Worm (Caenorhabditis elegans): Measurements from ENCODE around the gene T11G6.2.
A peak's percentile ranks its signal among the peaks of the same experiment; 100 is the strongest.

ce11 chrIV:10821672-10822304 lies 36.5 kb downstream of the T11G6.2 start:
- TF ChIP-seq elt-3 (tag; optimal IDR thresholded peaks at IDR 0.05) (no peak), nhr-237 (tag; optimal IDR thresholded peaks at IDR 0.05) (no peak), elt-1 (tag; optimal IDR thresholded peaks at IDR 0.05) (peak; percentile 71), pha-4 (tag; optimal IDR thresholded peaks at IDR 0.05) (peak; percentile 88), jun-1 (tag; optimal IDR thresholded peaks at IDR 0.05) (peak; percentile 94), nhr-28 (tag; optimal IDR thresholded peaks at IDR 0.05) (no peak), unc-62 (GFP tag; optimal IDR thresholded peaks at IDR 0.05) (peak; percentile 77), ZK546.5 (tag; optimal IDR thresholded peaks at IDR 0.05) (no peak), nhr-25 (tag; optimal IDR thresholded peaks at IDR 0.05) (peak; percentile 93), eor-1 (tag; optimal IDR thresholded peaks at IDR 0.05) (no peak), snpc-4 (tag; optimal IDR thresholded peaks at IDR 0.05) (peak; percentile 72), ztf-4 (tag; optimal IDR thresholded peaks at IDR 0.05) (no peak), zag-1 (tag; optimal IDR thresholded peaks at IDR 0.05) (peak; percentile 59)
